Worm (Caenorhabditis elegans): Measurements from ENCODE around the gene fos-1.

- TF ChIP-seq flt-1 (GFP tag; IDR thresholded peaks at IDR 0.05) (no peak), med-1 (GFP tag; optimal IDR thresholded peaks at IDR 0.05; ENCODE audit: insufficient read depth) (no peak), ztf-29 (GFP tag; IDR thresholded peaks at IDR 0.05) (no peak), T22C8.4 (GFP tag; IDR thresholded peaks at IDR 0.05) (no peak)
Measured at ce11 chrV:5973713-5974112, 29.7 kb upstream of the fos-1 start.
